Worm (Caenorhabditis elegans) whole organism, young adult: ENCODE measurements around the gene srr-6.

Experiments
- B0261.1 ChIP-seq: sonication (generic microtip); optimal IDR thresholded peaks from 2 replicates; lab custom pipeline; 2016; ENCODE audit warnings: mild to moderate bottlenecking, missing genetic modification characterization, moderate library complexity, missing compliant biosample characterization
- die-1 ChIP-seq: sonication (generic microtip); optimal IDR thresholded peaks from 2 replicates; lab custom pipeline; 2016; ENCODE audit warnings: missing genotype, mild to moderate bottlenecking, missing genetic modification characterization, missing compliant biosample characterization
- hmg-20 ChIP-seq: fragments of 200-800 bp; sonication (Bioruptor generic); IDR thresholded peaks from 2 replicates; pipeline ENCODE4 v1.3.6; 2022; ENCODE audit warnings: missing genetic modification reagents, missing genetic modification characterization, missing compliant biosample characterization
- lin-35 ChIP-seq, 3 experiments: fragments of 150-350 bp in 2 of 3; sonication (generic microtip) in 1 of 3; optimal IDR thresholded peaks; 2 replicates each; lab custom pipeline; 2014 to 2018; ENCODE audit warnings: missing biosample characterization in 3 of 3, missing genetic modification characterization in 3 of 3, missing genetic modification reagents in 3 of 3
- lin-40 ChIP-seq: sonication (generic microtip); optimal IDR thresholded peaks from 2 replicates; lab custom pipeline; 2016; ENCODE audit warnings: missing genetic modification characterization, mild to moderate bottlenecking, missing compliant biosample characterization, missing genotype, missing genetic modification reagents
- mxl-1 ChIP-seq: sonication (generic microtip); optimal IDR thresholded peaks from 2 replicates; lab custom pipeline; 2016; ENCODE audit warnings: missing genetic modification characterization, missing compliant biosample characterization
- nfya-1 ChIP-seq: sonication (generic microtip); optimal IDR thresholded peaks from 2 replicates; lab custom pipeline; 2017; ENCODE audit warnings: antibody characterized with exemption, missing compliant biosample characterization, missing genetic modification characterization, borderline replicate concordance; ENCODE audit not compliant: insufficient read depth
- pha-4 ChIP-seq: fragments of 150-350 bp; sonication (generic microtip); optimal IDR thresholded peaks from 2 replicates; lab custom pipeline; 2014; ENCODE audit warnings: missing biosample characterization, missing genetic modification reagents, missing genetic modification characterization
- snpc-4 ChIP-seq, 5 experiments: fragments of 150-350 bp in 1 of 5; sonication (generic microtip) in 4 of 5; optimal IDR thresholded peaks; 2 replicates each; lab custom pipeline; 2014 to 2018; ENCODE audit warnings: missing genetic modification characterization in 5 of 5, missing biosample characterization in 3 of 5, antibody characterized with exemption in 2 of 5, mild to moderate bottlenecking in 2 of 5, missing compliant biosample characterization in 2 of 5, missing genotype in 2 of 5, moderate library complexity in 2 of 5, missing genetic modification reagents in 1 of 5
- zim-3 ChIP-seq: sonication (generic microtip); optimal IDR thresholded peaks from 2 replicates; lab custom pipeline; 2017; ENCODE audit warnings: mild to moderate bottlenecking, missing genetic modification characterization, moderate library complexity, missing compliant biosample characterization

- TF ChIP-seq hmg-20 (GFP tag; lab: Robert Waterston, UW) (no peak), lin-40 (tag; lab: Kevin White, UChicago) (no peak), mxl-1 (tag; lab: Kevin White, UChicago) (no peak), lin-35 (GFP tag; optimal IDR thresholded peaks at IDR 0.05; lab: Kevin White, UChicago) (no peak), zim-3 (tag; lab: Kevin White, UChicago) (no peak), snpc-4 (GFP tag; optimal IDR thresholded peaks at IDR 0.05; lab: Kevin White, UChicago) (no peak), snpc-4 (tag; optimal IDR thresholded peaks at IDR 0.05; lab: Kevin White, UChicago) (no peak), die-1 (tag; lab: Kevin White, UChicago) (no peak), pha-4 (no peak), nfya-1 (tag; lab: Kevin White, UChicago) (no peak), B0261.1 (tag; lab: Kevin White, UChicago) (no peak)
These were observed 39.6 kb downstream of the srr-6 start, which contains the start of gene K11D12.12 for ce11 chrV:5052233-5052632.
